Worm (Caenorhabditis elegans): ENCODE results near the gene clec-37.

DNA sequence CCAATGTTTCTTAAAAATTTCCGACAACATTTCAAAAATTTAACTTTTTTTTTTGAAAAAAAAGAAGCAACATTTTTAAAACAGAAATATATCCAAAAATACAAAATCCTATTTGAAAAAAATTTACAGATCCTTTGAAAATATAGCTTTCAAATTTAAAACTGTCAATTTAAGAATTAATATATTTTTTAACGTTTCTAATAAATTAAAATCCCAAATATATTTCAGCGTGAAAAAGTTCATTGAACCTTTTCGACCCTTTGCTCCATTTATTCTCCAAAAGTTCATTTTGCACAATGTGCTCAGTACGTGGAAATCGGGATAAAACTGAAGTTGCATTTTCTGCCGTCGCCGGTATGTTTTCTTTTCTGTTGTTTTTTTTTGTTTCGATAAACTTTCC, 19.0 kb downstream of the clec-37 start, which contains the start of gene phy-3:
- TF ChIP-seq med-1 (GFP tag; optimal IDR thresholded peaks at IDR 0.05; ENCODE audit: insufficient read depth) (no peak), flt-1 (GFP tag; IDR thresholded peaks at IDR 0.05) (no peak), klf-2 (GFP tag; conservative IDR thresholded peaks at IDR 0.05) (no peak), cog-1 (tag; optimal IDR thresholded peaks at IDR 0.05) (no peak), ref-1 (GFP tag; conservative IDR thresholded peaks at IDR 0.05) (no peak), ztf-23 (GFP tag; IDR thresholded peaks at IDR 0.05) (no peak), T22C8.4 (GFP tag; IDR thresholded peaks at IDR 0.05) (no peak)

Data from whole organism, midembryonic.